Fruit fly (Drosophila melanogaster) whole organism, embryonic: ENCODE results near the gene CG10570.

Experiments
- Atf3 ChIP-seq: fragments of 200-800 bp; sonication (Bioruptor generic); optimal IDR thresholded peaks from 3 replicates; lab custom pipeline; 2016; ENCODE audit warnings: missing biosample characterization, missing genetic modification characterization
- Bgb ChIP-seq: fragments of 200-800 bp; sonication (Bioruptor generic); IDR thresholded peaks from 2 replicates; pipeline ENCODE4 v1.3.6; 2022; ENCODE audit warnings: missing biosample characterization, missing genetic modification characterization; ENCODE audit not compliant: partially characterized antibody
- Blimp-1 ChIP-seq: fragments of 200-800 bp; sonication (Bioruptor generic); optimal IDR thresholded peaks from 3 replicates; lab custom pipeline; 2018; ENCODE audit warnings: missing biosample characterization, missing genetic modification characterization, mild to moderate bottlenecking, moderate library complexity, missing genetic modification reagents
- BtbVII ChIP-seq: fragments of 200-800 bp; sonication (Bioruptor generic); optimal IDR thresholded peaks from 3 replicates; lab custom pipeline; 2017; ENCODE audit warnings: missing biosample characterization, mild to moderate bottlenecking, missing genetic modification characterization
- CG10267 ChIP-seq: fragments of 200-800 bp; sonication (Bioruptor generic); optimal IDR thresholded peaks from 2 replicates; lab custom pipeline; 2018; ENCODE audit warnings: missing biosample characterization, mild to moderate bottlenecking, missing genetic modification characterization, moderate library complexity
- CG10366 ChIP-seq: fragments of 200-800 bp; sonication (Bioruptor generic); IDR thresholded peaks from 2 replicates; pipeline ENCODE4 v1.3.6; 2022; ENCODE audit warnings: missing biosample characterization, missing genetic modification characterization
- CG11504 ChIP-seq: fragments of 200-800 bp; sonication (Bioruptor generic); optimal IDR thresholded peaks from 3 replicates; lab custom pipeline; 2019; ENCODE audit warnings: missing biosample characterization, mild to moderate bottlenecking, missing genetic modification characterization, moderate library complexity
- CG12155 ChIP-seq: fragments of 200-800 bp; sonication (Bioruptor generic); optimal IDR thresholded peaks from 3 replicates; lab custom pipeline; 2016; ENCODE audit warnings: missing biosample characterization, missing genetic modification characterization
- CG14965 ChIP-seq: fragments of 200-800 bp; sonication (Bioruptor generic); optimal IDR thresholded peaks from 2 replicates; lab custom pipeline; 2016; ENCODE audit warnings: missing biosample characterization, missing genetic modification characterization, borderline replicate concordance
- CG15514 ChIP-seq: fragments of 200-800 bp; sonication (Bioruptor generic); optimal IDR thresholded peaks from 3 replicates; lab custom pipeline; 2017; ENCODE audit warnings: missing biosample characterization, missing genetic modification characterization, mild to moderate bottlenecking, moderate library complexity, missing genetic modification reagents
- CG1603 ChIP-seq: fragments of 200-800 bp; sonication (Bioruptor generic); optimal IDR thresholded peaks from 2 replicates; lab custom pipeline; 2019; ENCODE audit warnings: missing biosample characterization, mild to moderate bottlenecking, missing genetic modification characterization, moderate library complexity
- CG16779 ChIP-seq: fragments of 200-800 bp; sonication (Bioruptor generic); IDR thresholded peaks from 2 replicates; pipeline ENCODE4 v1.3.6; 2022; ENCODE audit warnings: missing biosample characterization, missing genetic modification characterization
- CG17568 ChIP-seq: fragments of 200-800 bp; sonication (Bioruptor generic); optimal IDR thresholded peaks from 2 replicates; lab custom pipeline; 2018; ENCODE audit warnings: missing biosample characterization, mild to moderate bottlenecking, missing genetic modification characterization, moderate library complexity
- CG17612 ChIP-seq: fragments of 200-800 bp; sonication (Bioruptor generic); IDR thresholded peaks from 2 replicates; pipeline ENCODE4 v1.3.6; 2022; ENCODE audit warnings: missing biosample characterization, missing genetic modification characterization
- CG30431 ChIP-seq: fragments of 200-800 bp; sonication (Bioruptor generic); optimal IDR thresholded peaks from 2 replicates; lab custom pipeline; 2017; ENCODE audit warnings: missing biosample characterization, missing genetic modification characterization
- CG3065 ChIP-seq: fragments of 200-800 bp; sonication (Bioruptor generic); optimal IDR thresholded peaks from 2 replicates; lab custom pipeline; 2016; ENCODE audit warnings: missing biosample characterization, missing genetic modification characterization
- CG4404 ChIP-seq: fragments of 200-800 bp; sonication (Bioruptor generic); IDR thresholded peaks from 2 replicates; pipeline ENCODE4 v1.3.6; 2022; ENCODE audit warnings: missing biosample characterization, missing genetic modification characterization
- CG4424 ChIP-seq: fragments of 200-800 bp; sonication (Bioruptor generic); optimal IDR thresholded peaks from 3 replicates; lab custom pipeline; 2016; ENCODE audit warnings: missing biosample characterization, missing genetic modification characterization
- CG4730 ChIP-seq: fragments of 200-800 bp; sonication (Bioruptor generic); IDR thresholded peaks from 2 replicates; pipeline ENCODE4 v1.3.6; 2022; ENCODE audit warnings: missing biosample characterization, missing genetic modification characterization
- CG4820 ChIP-seq: fragments of 200-800 bp; sonication (Bioruptor generic); optimal IDR thresholded peaks from 3 replicates; lab custom pipeline; 2016; ENCODE audit warnings: missing biosample characterization, missing genetic modification characterization
- CG5180 ChIP-seq: fragments of 200-800 bp; sonication (Bioruptor generic); optimal IDR thresholded peaks from 3 replicates; lab custom pipeline; 2017; ENCODE audit warnings: missing biosample characterization, missing genetic modification characterization, mild to moderate bottlenecking, moderate library complexity, missing genetic modification reagents
- CG6854 ChIP-seq: fragments of 200-800 bp; sonication (Bioruptor generic); optimal IDR thresholded peaks from 3 replicates; lab custom pipeline; 2017; ENCODE audit warnings: missing biosample characterization, mild to moderate bottlenecking, missing genetic modification characterization
- CG7357 ChIP-seq: fragments of 200-800 bp; sonication (Bioruptor generic); IDR thresholded peaks from 3 replicates; pipeline ENCODE4 v1.3.6; 2022; ENCODE audit warnings: missing biosample characterization, missing genetic modification characterization
- CG8290 ChIP-seq, 3 experiments: fragments of 200-800 bp; sonication (Bioruptor generic); optimal IDR thresholded peaks; 2 replicates each; lab custom pipeline; 2016 to 2019; ENCODE audit warnings: missing biosample characterization in 3 of 3, missing genetic modification characterization in 3 of 3, mild to moderate bottlenecking in 2 of 3, moderate library complexity in 1 of 3
- CG8765 ChIP-seq: fragments of 200-800 bp; sonication (Bioruptor generic); IDR thresholded peaks from 2 replicates; pipeline ENCODE4 v1.3.6; 2022; ENCODE audit warnings: missing biosample characterization, missing genetic modification characterization
- CG9817 ChIP-seq: fragments of 200-800 bp; sonication (Bioruptor generic); optimal IDR thresholded peaks from 2 replicates; lab custom pipeline; 2018; ENCODE audit warnings: missing biosample characterization, mild to moderate bottlenecking, missing genetic modification characterization, moderate library complexity
- Deaf1 ChIP-seq: fragments of 200-800 bp; optimal IDR thresholded peaks from 3 replicates; lab custom pipeline; 2019; ENCODE audit warnings: missing biosample characterization, mild to moderate bottlenecking, missing genetic modification characterization, moderate library complexity
- Hmr ChIP-seq: fragments of 200-800 bp; sonication (Bioruptor generic); optimal IDR thresholded peaks from 3 replicates; lab custom pipeline; 2017; ENCODE audit warnings: mild to moderate bottlenecking, missing biosample characterization, missing genetic modification reagents, missing genetic modification characterization
- Kr ChIP-seq: fragments of 200-800 bp; sonication (Bioruptor generic); optimal IDR thresholded peaks from 2 replicates; lab custom pipeline; 2017; ENCODE audit warnings: missing biosample characterization, mild to moderate bottlenecking, missing genetic modification characterization
- MTF-1 ChIP-seq: fragments of 200-800 bp; sonication (Bioruptor generic); optimal IDR thresholded peaks from 2 replicates; lab custom pipeline; 2018; ENCODE audit warnings: missing biosample characterization, mild to moderate bottlenecking, missing genetic modification characterization, borderline replicate concordance
- Med ChIP-seq: fragments of 200-800 bp; sonication (Bioruptor generic); peaks from one replicate; lab custom pipeline; 2016; ENCODE audit warnings: missing biosample characterization, missing genetic modification characterization, mild to moderate bottlenecking, inconsistent platforms, moderate library complexity
- Oli ChIP-seq: fragments of 200-800 bp; sonication (Bioruptor generic); optimal IDR thresholded peaks from 2 replicates; lab custom pipeline; 2018; ENCODE audit warnings: missing biosample characterization, mild to moderate bottlenecking, missing genetic modification characterization, moderate library complexity
- Trl ChIP-seq, 3 experiments: fragments of >200 bp in 2 of 3; fragments of 200-800 bp in 1 of 3; sonication (Bioruptor generic) in 1 of 3; optimal IDR thresholded peaks; 2 replicates in 1 of 3; 3 replicates in 2 of 3; lab custom pipeline; 2016 to 2017; ENCODE audit warnings: missing biosample characterization in 1 of 3, missing genetic modification characterization in 1 of 3
- cas ChIP-seq: fragments of 200-800 bp; sonication (Bioruptor generic); IDR thresholded peaks from 2 replicates; pipeline ENCODE4 v1.3.6; 2022; ENCODE audit warnings: missing biosample characterization, missing genetic modification characterization
- crol ChIP-seq: fragments of 200-800 bp; sonication (Bioruptor generic); IDR thresholded peaks from 2 replicates; pipeline ENCODE4 v1.3.6; 2022; ENCODE audit warnings: missing biosample characterization, missing genetic modification characterization
- dysf ChIP-seq: fragments of 200-800 bp; sonication (Bioruptor generic); IDR thresholded peaks from 3 replicates; pipeline ENCODE4 v1.3.6; 2022; ENCODE audit warnings: missing biosample characterization, missing genetic modification characterization
- fd96Cb ChIP-seq: fragments of 200-800 bp; sonication (Bioruptor generic); optimal IDR thresholded peaks from 2 replicates; lab custom pipeline; 2018; ENCODE audit warnings: missing biosample characterization, mild to moderate bottlenecking, missing genetic modification characterization, moderate library complexity
- gt ChIP-seq: fragments of 200-800 bp; sonication (Bioruptor generic); IDR thresholded peaks from 2 replicates; pipeline ENCODE4 v1.3.6; 2022; ENCODE audit warnings: missing biosample characterization, missing genetic modification characterization
- ham ChIP-seq: fragments of 200-800 bp; sonication (Bioruptor generic); IDR thresholded peaks from 2 replicates; pipeline ENCODE4 v1.3.6; 2022; ENCODE audit warnings: missing biosample characterization, missing genetic modification characterization
- lmd ChIP-seq: fragments of 200-800 bp; sonication (Bioruptor generic); IDR thresholded peaks from 2 replicates; pipeline ENCODE4 v1.3.6; 2022; ENCODE audit warnings: missing biosample characterization, missing genetic modification characterization
- nmo ChIP-seq: fragments of 200-800 bp; sonication (Bioruptor generic); optimal IDR thresholded peaks from 2 replicates; lab custom pipeline; 2018; ENCODE audit warnings: missing biosample characterization, mild to moderate bottlenecking, missing genetic modification characterization, moderate library complexity
- org-1 ChIP-seq: fragments of 200-800 bp; sonication (Bioruptor generic); optimal IDR thresholded peaks from 2 replicates; lab custom pipeline; 2017; ENCODE audit warnings: missing biosample characterization, missing genetic modification characterization
- p53 ChIP-seq: fragments of 200-800 bp; sonication (Bioruptor generic); optimal IDR thresholded peaks from 2 replicates; lab custom pipeline; 2016; ENCODE audit warnings: missing biosample characterization, missing genetic modification characterization
- sd ChIP-seq: fragments of 200-800 bp; sonication (Bioruptor generic); optimal IDR thresholded peaks from 3 replicates; lab custom pipeline; 2018; ENCODE audit warnings: missing biosample characterization, mild to moderate bottlenecking, missing genetic modification characterization, moderate library complexity
- sens ChIP-seq: fragments of 200-800 bp; sonication (Bioruptor generic); peaks from one replicate; lab custom pipeline; 2016; ENCODE audit warnings: missing biosample characterization, missing genetic modification characterization
- shn ChIP-seq: fragments of 200-800 bp; sonication (Bioruptor generic); optimal IDR thresholded peaks from 3 replicates; lab custom pipeline; 2016; ENCODE audit warnings: missing biosample characterization, missing genetic modification characterization
- toy ChIP-seq: fragments of 200-800 bp; sonication (Bioruptor generic); IDR thresholded peaks from 2 replicates; pipeline ENCODE4 v1.3.6; 2022; ENCODE audit warnings: missing biosample characterization, missing genetic modification characterization

CG10570 gene

DNA sequence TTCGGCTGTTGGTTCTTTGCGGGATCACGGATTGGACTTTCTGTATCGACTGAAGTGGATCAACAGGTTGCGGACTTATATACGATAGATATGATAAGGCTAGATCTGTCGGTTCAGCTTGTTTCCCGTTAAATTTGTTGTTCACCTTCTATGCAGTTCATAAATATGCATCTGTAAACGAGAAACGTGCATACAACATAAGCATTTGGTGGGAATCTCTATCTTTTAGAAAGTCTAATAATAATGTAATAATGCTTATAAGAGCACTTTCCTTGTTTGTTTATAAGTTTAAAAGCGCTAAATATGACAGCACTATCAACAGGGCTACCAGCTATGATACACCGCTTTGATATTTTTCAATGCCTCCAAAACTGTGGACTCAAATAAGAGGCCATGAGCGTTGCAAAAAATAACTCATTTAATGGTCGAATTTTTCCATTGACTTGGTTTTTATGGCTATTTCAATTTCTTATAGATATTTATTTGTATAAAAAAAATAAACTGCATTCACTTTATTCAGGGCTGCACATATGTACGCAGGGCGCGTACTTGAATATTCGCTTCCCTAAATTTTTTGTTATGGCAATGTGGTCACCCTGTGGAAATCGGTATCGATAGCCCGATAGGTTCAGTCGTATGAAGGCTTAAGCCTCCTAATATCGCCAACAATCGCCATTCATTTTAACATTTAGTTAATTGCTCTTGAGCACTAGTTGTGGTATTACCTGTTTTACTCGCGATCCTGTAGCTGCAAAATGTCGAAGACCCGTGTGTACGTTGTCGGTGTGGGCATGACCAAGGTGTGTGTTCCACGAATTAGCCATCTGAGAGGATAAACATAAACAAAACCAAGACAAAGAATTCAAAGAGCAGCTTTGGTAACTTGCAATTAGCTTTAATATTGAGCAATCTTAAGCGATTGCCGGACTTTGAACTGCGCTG lies 19.8 kb upstream of the CG10570 start, which contains the start of the genes CG17597 and ScpX (continued):
- TF ChIP-seq CG4820 (GFP tag; lab: Kevin White, UChicago), result peak; percentile 55
- TF ChIP-seq CG7357, result 0 out of 3 replicates have a peak, but pooled peaks have one; percentile 28
- no peak for TF ChIP-seq crol
- peak; percentile 60 for TF ChIP-seq shn (GFP tag; lab: Kevin White, UChicago)
- TF ChIP-seq Kr (GFP tag; lab: Kevin White, UChicago), result no peak
- TF ChIP-seq toy, result no peak
- no peak for TF ChIP-seq gt (GFP tag; lab: Robert Waterston, UW)
- no peak for TF ChIP-seq ham (GFP tag; lab: Robert Waterston, UW)
- TF ChIP-seq CG12155, result peak; percentile 65
- TF ChIP-seq CG14965 (GFP tag; lab: Kevin White, UChicago), result no peak
- TF ChIP-seq fd96Cb (tag; lab: Kevin White, UChicago), result peak; percentile 40
- TF ChIP-seq CG10267 (tag; lab: Kevin White, UChicago), result peak; percentile 53
- peak; percentile 64 for TF ChIP-seq Blimp-1 (GFP tag; lab: Kevin White, UChicago)
- peak; percentile 29; the same call in 1 of the 2 replicates for TF ChIP-seq CG8765 (GFP tag; lab: Robert Waterston, UW)
- peak; percentile 34 for TF ChIP-seq CG5180
- TF ChIP-seq MTF-1 (GFP tag; lab: Kevin White, UChicago), result no peak

DNA sequence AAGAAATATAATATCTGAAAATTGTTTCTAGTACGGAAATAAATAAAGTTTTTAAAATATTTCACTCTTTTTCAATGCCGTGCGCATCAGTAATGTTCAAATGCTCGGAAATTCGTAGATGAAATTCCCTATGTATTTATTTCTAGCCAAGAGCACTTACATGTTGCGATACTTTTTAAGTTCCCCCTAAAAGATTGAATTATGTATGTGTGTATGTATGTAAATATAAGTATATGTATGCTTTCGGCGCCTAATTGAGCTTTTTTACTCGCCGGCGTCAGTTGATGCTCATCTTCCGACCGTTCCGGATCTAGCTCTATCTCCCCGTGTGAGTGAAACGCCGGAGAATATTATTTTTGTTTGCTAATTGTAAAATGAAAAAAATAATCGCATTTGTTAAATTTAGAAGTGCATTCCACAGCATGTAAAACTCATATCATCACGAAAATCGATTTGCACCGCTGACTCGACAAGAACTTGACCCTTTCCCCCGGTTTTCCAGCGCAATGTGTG lies 15.5 kb upstream of the CG10570 start, which contains the start of gene Ugt36E1:
Gene Ugt36E1, plus strand, starts transcription at position 275 of the 513 bp plus-strand sequence.
- TF ChIP-seq cas (GFP tag; lab: Robert Waterston, UW) (no peak), shn (GFP tag; lab: Kevin White, UChicago) (no peak), sens (GFP tag; lab: Kevin White, UChicago) (peak; percentile 34), Trl (optimal IDR thresholded peaks at IDR 0.05; lab: Kevin White, UChicago) (no peak), Trl (GFP tag; optimal IDR thresholded peaks at IDR 0.05; lab: Kevin White, UChicago) (no peak), CG17568 (GFP tag; lab: Kevin White, UChicago) (no peak), CG30431 (GFP tag; lab: Kevin White, UChicago) (no peak), CG4404 (GFP tag; lab: Robert Waterston, UW) (no peak), nmo (GFP tag; lab: Kevin White, UChicago) (no peak), CG4730 (GFP tag; lab: Robert Waterston, UW) (no peak), CG16779 (GFP tag; lab: Robert Waterston, UW) (no peak), CG11504 (peak; percentile 62), Bgb (no peak), p53 (GFP tag; lab: Kevin White, UChicago) (no peak), Deaf1 (tag; lab: Kevin White, UChicago) (peak; percentile 10), sd (peak; percentile 10), Med (GFP tag; lab: Kevin White, UChicago) (peak; percentile 3), Hmr (GFP tag; lab: Kevin White, UChicago) (no peak), CG3065 (GFP tag; lab: Kevin White, UChicago) (no peak), CG17612 (no peak), CG1603 (tag; lab: Kevin White, UChicago) (no peak), Oli (tag; lab: Kevin White, UChicago) (no peak), CG6854 (GFP tag; lab: Kevin White, UChicago) (no peak), org-1 (GFP tag; lab: Kevin White, UChicago) (no peak), BtbVII (GFP tag; lab: Kevin White, UChicago) (no peak), CG10366 (GFP tag; lab: Robert Waterston, UW) (no peak), CG9817 (tag; lab: Kevin White, UChicago) (no peak), lmd (GFP tag; lab: Robert Waterston, UW) (no peak), CG8290 (GFP tag; optimal IDR thresholded peaks at IDR 0.05; lab: Kevin White, UChicago) (no peak), CG8290 (tag; optimal IDR thresholded peaks at IDR 0.05; lab: Kevin White, UChicago) (no peak), CG4424 (GFP tag; lab: Kevin White, UChicago) (no peak), CG15514 (GFP tag; lab: Kevin White, UChicago) (peak; percentile 92), Atf3 (GFP tag; lab: Kevin White, UChicago) (no peak), dysf (no peak)
